Fruit fly (Drosophila melanogaster): ENCODE measurements around the gene CG32102.
A peak's percentile ranks its signal among the peaks of the same experiment; 100 is the strongest.

DNA sequence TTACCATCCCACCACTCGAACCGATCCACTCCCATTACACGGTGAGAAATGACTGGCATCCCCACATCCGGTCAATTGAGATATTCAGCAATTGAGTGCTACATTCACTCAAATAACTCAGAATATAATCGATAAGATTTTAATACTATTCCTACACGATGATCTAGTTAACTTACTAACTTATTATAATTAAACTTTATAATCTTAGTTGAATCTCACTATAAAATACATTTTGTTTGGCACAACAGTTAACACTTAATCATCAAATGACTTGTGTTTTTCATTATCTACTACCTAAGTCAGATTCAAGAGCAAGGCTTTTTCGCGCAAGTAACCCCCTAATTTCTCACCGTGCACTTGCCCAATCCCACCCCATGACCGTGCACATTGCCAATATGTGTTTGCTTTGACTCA lies 25.7 kb upstream of the CG32102 start:
- TF ChIP-seq pan (optimal IDR thresholded peaks at IDR 0.05) (no peak), Jra (GFP tag; optimal IDR thresholded peaks at IDR 0.05) (peak; percentile 3), Hr78 (GFP tag; optimal IDR thresholded peaks at IDR 0.05) (no peak), dl (GFP tag; optimal IDR thresholded peaks at IDR 0.05; ENCODE audit: insufficient read depth in 1 of 2, partially characterized antibody in 2 of 2) (no peak), br (GFP tag; optimal IDR thresholded peaks at IDR 0.05) (peak; percentile 82), Hnf4 (GFP tag; optimal IDR thresholded peaks at IDR 0.05) (peak; percentile 69), OdsH (GFP tag; optimal IDR thresholded peaks at IDR 0.05) (peak; percentile 86)

Measured in whole organism, wandering third instar larva.